Worm (Caenorhabditis elegans) whole organism, L3 larva: ENCODE measurements around the gene Y53G8AL.3.

ENCODE experiments used
- ZK546.5 ChIP-seq: sonication (generic microtip); optimal IDR thresholded peaks from 2 replicates; lab custom pipeline; 2017; ENCODE audit warnings: missing biosample characterization, missing genetic modification characterization
- ceh-28 ChIP-seq: fragments of 150-350 bp; optimal IDR thresholded peaks from 2 replicates; lab custom pipeline; 2014; ENCODE audit warnings: missing biosample characterization, missing genetic modification reagents, missing genetic modification characterization
- ceh-82 ChIP-seq: fragments of 150-350 bp; optimal IDR thresholded peaks from 2 replicates; lab custom pipeline; 2014; ENCODE audit warnings: missing biosample characterization, missing genetic modification characterization
- daf-12 ChIP-seq: fragments of 150-350 bp; optimal IDR thresholded peaks from 2 replicates; lab custom pipeline; 2014; ENCODE audit warnings: missing biosample characterization, missing genetic modification reagents, missing genetic modification characterization
- egl-27 ChIP-seq: sonication (generic microtip); optimal IDR thresholded peaks from 4 replicates; lab custom pipeline; 2017; ENCODE audit warnings: missing biosample characterization, missing genetic modification reagents, missing genetic modification characterization
- elt-2 ChIP-seq: sonication (generic microtip); optimal IDR thresholded peaks from 2 replicates; lab custom pipeline; 2016; ENCODE audit warnings: missing genetic modification reagents, mild to moderate bottlenecking, missing genetic modification characterization, missing compliant biosample characterization
- elt-3 ChIP-seq, 3 experiments: fragments of 150-350 bp in 1 of 3; sonication (generic microtip) in 2 of 3; optimal IDR thresholded peaks; 2 replicates in 2 of 3; 4 replicates in 1 of 3; lab custom pipeline; 2014 to 2017; ENCODE audit warnings: missing biosample characterization in 3 of 3, missing genetic modification characterization in 3 of 3
- fkh-2 ChIP-seq: fragments of 150-350 bp; optimal IDR thresholded peaks from 2 replicates; lab custom pipeline; 2014; ENCODE audit warnings: missing biosample characterization, missing genetic modification reagents, missing genetic modification characterization
- fos-1 ChIP-seq: fragments of 150-350 bp; optimal IDR thresholded peaks from 2 replicates; lab custom pipeline; 2014; ENCODE audit warnings: missing biosample characterization, missing genetic modification characterization
- hmg-11 ChIP-seq: sonication (generic microtip); optimal IDR thresholded peaks from 2 replicates; lab custom pipeline; 2016; ENCODE audit warnings: missing genetic modification characterization, missing compliant biosample characterization
- jun-1 ChIP-seq: fragments of 150-350 bp; optimal IDR thresholded peaks from 2 replicates; lab custom pipeline; 2014; ENCODE audit warnings: missing biosample characterization, missing genetic modification reagents, missing genetic modification characterization
- lin-15B ChIP-seq: fragments of 150-350 bp; optimal IDR thresholded peaks from 2 replicates; lab custom pipeline; 2014; ENCODE audit warnings: missing biosample characterization, missing genetic modification characterization
- lsy-12 ChIP-seq: sonication (generic microtip); optimal IDR thresholded peaks from 2 replicates; lab custom pipeline; 2016; ENCODE audit warnings: mild to moderate bottlenecking, missing genetic modification characterization, missing compliant biosample characterization
- mdl-1 ChIP-seq: fragments of 150-350 bp; optimal IDR thresholded peaks from 2 replicates; lab custom pipeline; 2014; ENCODE audit warnings: missing biosample characterization, missing genetic modification characterization
- nfya-1 ChIP-seq: sonication (generic microtip); optimal IDR thresholded peaks from 2 replicates; lab custom pipeline; 2017; ENCODE audit warnings: missing genetic modification characterization, mild to moderate bottlenecking, missing compliant biosample characterization, antibody characterized with exemption, moderate library complexity; ENCODE audit not compliant: insufficient read depth
- nhr-23 ChIP-seq: fragments of 150-350 bp; optimal IDR thresholded peaks from 2 replicates; lab custom pipeline; 2014; ENCODE audit warnings: missing biosample characterization, missing genetic modification reagents, missing genetic modification characterization
- nhr-237 ChIP-seq: fragments of 150-350 bp; optimal IDR thresholded peaks from 2 replicates; lab custom pipeline; 2014; ENCODE audit warnings: missing biosample characterization, missing genetic modification characterization
- nhr-25 ChIP-seq: sonication (generic microtip); optimal IDR thresholded peaks from 2 replicates; lab custom pipeline; 2017; ENCODE audit warnings: missing biosample characterization, missing genetic modification characterization
- nhr-28 ChIP-seq: fragments of 150-350 bp; optimal IDR thresholded peaks from 2 replicates; lab custom pipeline; 2014; ENCODE audit warnings: missing biosample characterization, missing genetic modification characterization
- nhr-67 ChIP-seq: fragments of 150-350 bp; optimal IDR thresholded peaks from 2 replicates; lab custom pipeline; 2014; ENCODE audit warnings: missing biosample characterization, missing genetic modification characterization
- nhr-76 ChIP-seq: fragments of 150-350 bp; sonication (generic microtip); optimal IDR thresholded peaks from 5 replicates; lab custom pipeline; 2014; ENCODE audit warnings: missing biosample characterization, missing genetic modification characterization
- nhr-77 ChIP-seq: fragments of 150-350 bp; optimal IDR thresholded peaks from 2 replicates; lab custom pipeline; 2014; ENCODE audit warnings: missing biosample characterization, missing genetic modification characterization
- pha-4 ChIP-seq: fragments of 150-350 bp; optimal IDR thresholded peaks from 2 replicates; lab custom pipeline; 2014; ENCODE audit warnings: missing biosample characterization, missing genetic modification reagents, missing genetic modification characterization
- pqm-1 ChIP-seq: fragments of 150-350 bp; optimal IDR thresholded peaks from 2 replicates; lab custom pipeline; 2017; ENCODE audit warnings: missing biosample characterization, missing genetic modification characterization, inconsistent platforms
- sea-2 ChIP-seq: fragments of 150-350 bp; sonication (generic microtip); optimal IDR thresholded peaks from 4 replicates; lab custom pipeline; 2014; ENCODE audit warnings: missing biosample characterization, missing genetic modification reagents, missing genetic modification characterization
- snpc-4 ChIP-seq: fragments of 150-350 bp; optimal IDR thresholded peaks from 2 replicates; lab custom pipeline; 2014; ENCODE audit warnings: missing biosample characterization, missing genetic modification characterization
- tbx-2 ChIP-seq: sonication (generic microtip); optimal IDR thresholded peaks from 2 replicates; lab custom pipeline; 2016; ENCODE audit warnings: mild to moderate bottlenecking, missing genetic modification characterization, missing compliant biosample characterization
- unc-39 ChIP-seq: sonication (generic microtip); optimal IDR thresholded peaks from 4 replicates; lab custom pipeline; 2017; ENCODE audit warnings: missing biosample characterization, missing genetic modification characterization
- zag-1 ChIP-seq: fragments of 150-350 bp; optimal IDR thresholded peaks from 2 replicates; lab custom pipeline; 2014; ENCODE audit warnings: missing biosample characterization, missing genetic modification characterization
- ztf-11 ChIP-seq: fragments of 150-350 bp; optimal IDR thresholded peaks from 2 replicates; lab custom pipeline; 2014; ENCODE audit warnings: missing biosample characterization, missing genetic modification characterization
- ztf-4 ChIP-seq: fragments of 150-350 bp; optimal IDR thresholded peaks from 2 replicates; lab custom pipeline; 2014; ENCODE audit warnings: missing biosample characterization, missing genetic modification characterization

The Y53G8AL.3 gene

ce11 chrIII:3255023-3255422 is 2.1 kb upstream of the Y53G8AL.3 start:
- TF ChIP-seq fos-1 (tag; lab: Kevin White, UChicago) (no peak), pha-4 (tag; lab: Kevin White, UChicago) (no peak), nhr-237 (tag; lab: Kevin White, UChicago) (no peak), nhr-67 (tag; lab: Kevin White, UChicago) (no peak), elt-2 (tag; lab: Kevin White, UChicago) (no peak), fkh-2 (tag; lab: Kevin White, UChicago) (no peak), nhr-76 (tag; lab: Kevin White, UChicago) (no peak), egl-27 (tag; lab: Kevin White, UChicago) (no peak), nhr-25 (tag; lab: Kevin White, UChicago) (no peak), snpc-4 (tag; lab: Kevin White, UChicago) (no peak)

ce11 chrIII:3253736-3254135 is 793 bp upstream of the Y53G8AL.3 start:
- no peak for TF ChIP-seq ztf-4 (tag; lab: Kevin White, UChicago)
- no peak for TF ChIP-seq unc-39
- TF ChIP-seq nhr-25 (tag; lab: Kevin White, UChicago): no peak
- peak; percentile 75 for TF ChIP-seq pha-4 (tag; lab: Kevin White, UChicago)
- TF ChIP-seq zag-1 (tag; lab: Kevin White, UChicago): no peak
- TF ChIP-seq nfya-1 (tag; lab: Kevin White, UChicago): no peak
- TF ChIP-seq pqm-1 (tag; lab: Kevin White, UChicago): peak; percentile 98
- TF ChIP-seq elt-2 (tag; lab: Kevin White, UChicago): peak; percentile 97
- TF ChIP-seq jun-1 (tag; lab: Kevin White, UChicago): peak; percentile 65

- TF ChIP-seq pqm-1 (tag; lab: Kevin White, UChicago): no peak
- TF ChIP-seq ceh-82: no peak
- no peak for TF ChIP-seq zag-1 (tag; lab: Kevin White, UChicago)
- no peak for TF ChIP-seq nhr-25 (tag; lab: Kevin White, UChicago)
- no peak for TF ChIP-seq ZK546.5 (tag; lab: Kevin White, UChicago)
- no peak for TF ChIP-seq nhr-237 (tag; lab: Kevin White, UChicago)
- no peak for TF ChIP-seq nhr-28 (tag; lab: Kevin White, UChicago)
- TF ChIP-seq snpc-4 (tag; lab: Kevin White, UChicago): no peak
- no peak for TF ChIP-seq nhr-76 (tag; lab: Kevin White, UChicago)
- no peak for TF ChIP-seq ztf-11 (tag; lab: Kevin White, UChicago)
- TF ChIP-seq daf-12 (tag; lab: Kevin White, UChicago): no peak
- TF ChIP-seq tbx-2 (tag; lab: Kevin White, UChicago): no peak
- TF ChIP-seq elt-3 (tag; optimal IDR thresholded peaks at IDR 0.05; lab: Kevin White, UChicago): no peak
Observed at ce11 chrIII:3250596-3251112, 2.3 kb downstream of the Y53G8AL.3 start, which contains the start of gene Y53G8AL.4. Y53G8AL.4 (minus strand) TSS chrIII:3250646.

- peak; percentile 29 for TF ChIP-seq tbx-2 (tag; lab: Kevin White, UChicago)
- TF ChIP-seq lsy-12 (tag; lab: Kevin White, UChicago): peak; percentile 49
- TF ChIP-seq elt-2 (tag; lab: Kevin White, UChicago): peak; percentile 29
- no peak for TF ChIP-seq snpc-4 (tag; lab: Kevin White, UChicago)
- peak; percentile 24 for TF ChIP-seq nhr-77 (tag; lab: Kevin White, UChicago)
- TF ChIP-seq nhr-23 (tag; lab: Kevin White, UChicago): no peak
- no peak for TF ChIP-seq unc-39
Observed at ce11 chrIII:3249038-3249420, 3.9 kb downstream of the Y53G8AL.3 start.

- TF ChIP-seq mdl-1 (tag; lab: Kevin White, UChicago) (no peak), egl-27 (tag; lab: Kevin White, UChicago) (no peak), zag-1 (tag; lab: Kevin White, UChicago) (no peak), lsy-12 (tag; lab: Kevin White, UChicago) (no peak), daf-12 (tag; lab: Kevin White, UChicago) (no peak), nhr-237 (tag; lab: Kevin White, UChicago) (no peak), pha-4 (tag; lab: Kevin White, UChicago) (no peak), ceh-28 (no peak), sea-2 (GFP tag; lab: Kevin White, UChicago) (peak; percentile 34), jun-1 (tag; lab: Kevin White, UChicago) (no peak), lin-15B (tag; lab: Kevin White, UChicago) (peak; percentile 47), hmg-11 (tag; lab: Kevin White, UChicago) (peak; percentile 70), pqm-1 (tag; lab: Kevin White, UChicago) (no peak), nfya-1 (tag; lab: Kevin White, UChicago) (peak; percentile 79), nhr-76 (tag; lab: Kevin White, UChicago) (no peak)
Observed at ce11 chrIII:3248307-3249037, 4.5 kb downstream of the Y53G8AL.3 start, which contains the start of gene nduf-9. nduf-9 (minus strand) TSS chrIII:3248575.
